Worm (Caenorhabditis elegans) whole organism, mixed stage, embryonic: ENCODE data around the gene perm-5.
A peak's percentile ranks its signal among the peaks of the same experiment; 100 is the strongest.

Experiments used
- M03D4.4 ChIP-seq: sonication (generic microtip); optimal IDR thresholded peaks from 2 replicates; lab custom pipeline; 2017; ENCODE audit warnings: mild to moderate bottlenecking, missing genetic modification characterization, missing compliant biosample characterization
- bed-3 ChIP-seq: fragments of 200-800 bp; sonication (Bioruptor generic); optimal IDR thresholded peaks from 3 replicates; lab custom pipeline; 2018; ENCODE audit warnings: mild to moderate bottlenecking, missing genetic modification characterization, moderate library complexity, missing compliant biosample characterization
- blmp-1 ChIP-seq: fragments of 150-350 bp; optimal IDR thresholded peaks from 2 replicates; lab custom pipeline; 2014; ENCODE audit warnings: missing biosample characterization, missing genetic modification characterization
- ceh-39 ChIP-seq: fragments of 150-350 bp; optimal IDR thresholded peaks from 2 replicates; lab custom pipeline; 2014; ENCODE audit warnings: missing biosample characterization, missing genetic modification characterization
- ceh-43 ChIP-seq: fragments of 200-800 bp; sonication (Bioruptor generic); optimal IDR thresholded peaks from 2 replicates; lab custom pipeline; 2018; ENCODE audit warnings: mild to moderate bottlenecking, missing genetic modification characterization, moderate library complexity, missing compliant biosample characterization
- ceh-83 ChIP-seq: fragments of 200-800 bp; sonication (Bioruptor generic); optimal IDR thresholded peaks from 2 replicates; lab custom pipeline; 2018; ENCODE audit warnings: mild to moderate bottlenecking, missing genetic modification characterization, missing compliant biosample characterization
- ces-1 ChIP-seq: fragments of 150-350 bp; optimal IDR thresholded peaks from 2 replicates; lab custom pipeline; 2014; ENCODE audit warnings: missing biosample characterization, missing genetic modification reagents, missing genetic modification characterization
- cnd-1 ChIP-seq: fragments of 200-800 bp; sonication (Bioruptor generic); optimal IDR thresholded peaks from 2 replicates; lab custom pipeline; 2018; ENCODE audit warnings: mild to moderate bottlenecking, missing genetic modification characterization, missing compliant biosample characterization
- drap-1 ChIP-seq: fragments of 200-800 bp; sonication (Bioruptor generic); optimal IDR thresholded peaks from 3 replicates; lab custom pipeline; 2018; ENCODE audit warnings: mild to moderate bottlenecking, missing genetic modification characterization, missing compliant biosample characterization
- elt-1 ChIP-seq: sonication (generic microtip); optimal IDR thresholded peaks from 2 replicates; lab custom pipeline; 2017; ENCODE audit warnings: missing genetic modification characterization, mild to moderate bottlenecking, missing compliant biosample characterization, antibody characterized with exemption, moderate library complexity, borderline replicate concordance; ENCODE audit not compliant: insufficient read depth
- elt-3 ChIP-seq: fragments of 150-350 bp; optimal IDR thresholded peaks from 2 replicates; lab custom pipeline; 2014; ENCODE audit warnings: missing biosample characterization, missing genetic modification characterization
- flh-1 ChIP-seq: fragments of 200-800 bp; sonication (Bioruptor generic); optimal IDR thresholded peaks from 2 replicates; lab custom pipeline; 2018; ENCODE audit warnings: mild to moderate bottlenecking, missing genetic modification characterization, moderate library complexity, missing compliant biosample characterization
- ham-2 ChIP-seq: fragments of 200-800 bp; sonication (Bioruptor generic); optimal IDR thresholded peaks from 2 replicates; lab custom pipeline; 2018; ENCODE audit warnings: mild to moderate bottlenecking, missing genetic modification characterization, missing compliant biosample characterization
- hlh-1 ChIP-seq: fragments of 150-350 bp; optimal IDR thresholded peaks from 2 replicates; lab custom pipeline; 2014; ENCODE audit warnings: missing biosample characterization, missing genetic modification reagents, missing genetic modification characterization
- lin-13 ChIP-seq: fragments of 150-350 bp; optimal IDR thresholded peaks from 2 replicates; lab custom pipeline; 2014; ENCODE audit warnings: missing biosample characterization, missing genetic modification characterization
- lin-32 ChIP-seq: fragments of 200-800 bp; sonication (Bioruptor generic); optimal IDR thresholded peaks from 2 replicates; lab custom pipeline; 2018; ENCODE audit warnings: mild to moderate bottlenecking, missing genetic modification characterization, missing compliant biosample characterization
- lsy-2 ChIP-seq: fragments of 150-350 bp; optimal IDR thresholded peaks from 2 replicates; lab custom pipeline; 2014; ENCODE audit warnings: missing biosample characterization, missing genetic modification characterization
- mab-5 ChIP-seq: fragments of 150-350 bp; optimal IDR thresholded peaks from 2 replicates; lab custom pipeline; 2014; ENCODE audit warnings: missing biosample characterization, missing genetic modification characterization
- mep-1 ChIP-seq: fragments of 150-350 bp; optimal IDR thresholded peaks from 2 replicates; lab custom pipeline; 2017; ENCODE audit warnings: missing biosample characterization, missing genetic modification reagents, missing genetic modification characterization, inconsistent platforms
- mls-2 ChIP-seq: sonication (generic microtip); optimal IDR thresholded peaks from 2 replicates; lab custom pipeline; 2016; ENCODE audit warnings: mild to moderate bottlenecking, missing genetic modification characterization, moderate library complexity, missing compliant biosample characterization
- nhr-12 ChIP-seq: fragments of 150-350 bp; optimal IDR thresholded peaks from 2 replicates; lab custom pipeline; 2014; ENCODE audit warnings: missing biosample characterization, missing genetic modification characterization
- nhr-2 ChIP-seq: fragments of 150-350 bp; optimal IDR thresholded peaks from 2 replicates; lab custom pipeline; 2014; ENCODE audit warnings: missing biosample characterization, missing genetic modification characterization
- nhr-237 ChIP-seq: fragments of 150-350 bp; optimal IDR thresholded peaks from 2 replicates; lab custom pipeline; 2014; ENCODE audit warnings: missing biosample characterization, missing genetic modification characterization
- nhr-28 ChIP-seq: fragments of 150-350 bp; optimal IDR thresholded peaks from 2 replicates; lab custom pipeline; 2014; ENCODE audit warnings: missing biosample characterization, missing genetic modification characterization
- nhr-76 ChIP-seq: sonication (generic microtip); optimal IDR thresholded peaks from 2 replicates; lab custom pipeline; 2017; ENCODE audit warnings: missing biosample characterization, missing genetic modification characterization
- pha-4 ChIP-seq: fragments of 150-350 bp; optimal IDR thresholded peaks from 2 replicates; lab custom pipeline; 2018; ENCODE audit warnings: missing biosample characterization, missing genetic modification reagents, missing genetic modification characterization
- sem-2 ChIP-seq: fragments of 200-800 bp; sonication (Bioruptor generic); optimal IDR thresholded peaks from 2 replicates; lab custom pipeline; 2018; ENCODE audit warnings: mild to moderate bottlenecking, missing genetic modification characterization, missing compliant biosample characterization
- sptf-1 ChIP-seq: sonication (generic microtip); optimal IDR thresholded peaks from 2 replicates; lab custom pipeline; 2017; ENCODE audit warnings: mild to moderate bottlenecking, missing genetic modification characterization, moderate library complexity, missing compliant biosample characterization
- unc-39 ChIP-seq: fragments of 150-350 bp; optimal IDR thresholded peaks from 2 replicates; lab custom pipeline; 2014; ENCODE audit warnings: missing biosample characterization, missing genetic modification characterization
- unc-62 ChIP-seq: fragments of 150-350 bp; optimal IDR thresholded peaks from 2 replicates; lab custom pipeline; 2014; ENCODE audit warnings: missing biosample characterization, missing genetic modification reagents, missing genetic modification characterization
- zip-8 ChIP-seq: fragments of 150-350 bp; optimal IDR thresholded peaks from 2 replicates; lab custom pipeline; 2014; ENCODE audit warnings: missing biosample characterization, missing genetic modification characterization
- ztf-11 ChIP-seq: fragments of 150-350 bp; optimal IDR thresholded peaks from 2 replicates; lab custom pipeline; 2014; ENCODE audit warnings: missing biosample characterization, missing genetic modification characterization

perm-5 gene

DNA sequence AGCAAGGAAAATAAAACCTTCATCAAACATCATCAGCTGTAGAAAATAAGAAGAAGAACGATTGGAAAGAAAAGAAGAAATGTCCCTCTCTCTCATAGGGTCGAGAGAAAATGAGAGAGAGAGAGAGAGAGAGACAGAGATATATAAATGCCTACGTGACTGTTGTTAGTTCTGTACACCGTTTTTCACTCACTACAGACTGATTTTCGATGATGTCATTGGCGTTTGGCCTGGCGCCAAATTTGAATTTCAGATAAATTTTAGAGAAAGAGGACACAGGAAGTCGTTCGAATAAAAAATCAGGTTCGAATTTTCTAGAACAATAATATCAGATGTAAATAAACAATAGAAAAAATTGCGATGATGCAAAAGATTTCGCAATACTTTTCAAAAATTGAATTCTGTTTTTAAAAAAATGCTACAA, 47.3 kb downstream of the perm-5 start:
- TF ChIP-seq unc-39 (tag; lab: Kevin White, UChicago) (no peak), nhr-28 (tag; lab: Kevin White, UChicago) (peak; percentile 67), nhr-237 (tag; lab: Kevin White, UChicago) (peak; percentile 86), unc-62 (GFP tag; lab: Kevin White, UChicago) (peak; percentile 47), elt-3 (tag; lab: Kevin White, UChicago) (peak; percentile 16), ceh-83 (GFP tag; lab: Kevin White, UChicago) (no peak)

DNA sequence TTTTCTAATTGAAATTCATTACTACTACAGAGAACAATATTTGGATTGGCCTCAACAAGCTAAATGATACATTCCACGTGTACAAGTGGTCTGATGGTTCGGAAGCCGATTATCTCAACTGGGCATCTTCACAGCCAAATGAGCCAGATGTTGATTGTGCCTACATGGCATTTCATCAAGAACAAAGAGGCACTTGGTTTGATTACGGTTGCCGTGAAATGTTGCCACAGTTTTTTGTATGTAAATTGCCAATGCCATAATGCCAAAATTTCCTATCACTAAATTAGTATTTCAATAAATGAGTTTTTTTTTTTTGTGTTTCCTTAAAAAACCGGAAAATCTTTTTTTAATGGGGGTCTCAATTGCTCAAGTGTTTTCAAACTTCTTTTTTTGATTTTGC, 48.6 kb downstream of the perm-5 start:
- TF ChIP-seq lin-32 (GFP tag; lab: Kevin White, UChicago) (no peak), nhr-237 (tag; lab: Kevin White, UChicago) (no peak), ztf-11 (tag; lab: Kevin White, UChicago) (no peak), drap-1 (no peak), cnd-1 (tag; lab: Kevin White, UChicago) (no peak), zip-8 (tag; lab: Kevin White, UChicago) (no peak), ceh-43 (GFP tag; lab: Kevin White, UChicago) (no peak), nhr-76 (tag; lab: Kevin White, UChicago) (no peak)

DNA sequence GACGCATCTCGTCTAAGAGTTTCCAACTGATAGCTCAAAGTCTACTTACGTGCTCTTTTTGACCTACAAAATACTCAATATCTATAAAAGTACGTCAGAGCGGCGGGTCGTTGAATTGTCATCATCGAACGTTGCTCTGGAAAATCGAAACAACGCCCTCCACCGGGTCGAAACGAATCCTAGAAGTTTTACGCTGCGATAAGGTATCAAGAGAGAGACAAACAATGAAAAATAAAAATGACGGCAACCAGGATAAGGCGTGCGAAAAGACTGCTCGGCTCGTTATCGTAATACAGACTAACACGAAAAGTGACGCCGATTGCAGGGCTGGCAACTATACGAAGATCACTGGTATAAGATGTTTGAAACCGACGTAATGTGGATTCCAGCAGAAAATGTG, 49.1 kb downstream of the perm-5 start:
- TF ChIP-seq mab-5 (tag; lab: Kevin White, UChicago) (no peak), bed-3 (GFP tag; lab: Kevin White, UChicago) (no peak), elt-3 (tag; lab: Kevin White, UChicago) (no peak), ceh-39 (tag; lab: Kevin White, UChicago) (no peak), ces-1 (GFP tag; lab: Kevin White, UChicago) (no peak), hlh-1 (tag; lab: Kevin White, UChicago) (no peak), mls-2 (tag; lab: Kevin White, UChicago) (no peak), blmp-1 (tag; lab: Kevin White, UChicago) (no peak), ceh-83 (GFP tag; lab: Kevin White, UChicago) (no peak), nhr-76 (tag; lab: Kevin White, UChicago) (no peak), nhr-12 (tag; lab: Kevin White, UChicago) (no peak), sptf-1 (tag; lab: Kevin White, UChicago) (no peak), nhr-28 (tag; lab: Kevin White, UChicago) (no peak), nhr-2 (tag; lab: Kevin White, UChicago) (no peak)

DNA sequence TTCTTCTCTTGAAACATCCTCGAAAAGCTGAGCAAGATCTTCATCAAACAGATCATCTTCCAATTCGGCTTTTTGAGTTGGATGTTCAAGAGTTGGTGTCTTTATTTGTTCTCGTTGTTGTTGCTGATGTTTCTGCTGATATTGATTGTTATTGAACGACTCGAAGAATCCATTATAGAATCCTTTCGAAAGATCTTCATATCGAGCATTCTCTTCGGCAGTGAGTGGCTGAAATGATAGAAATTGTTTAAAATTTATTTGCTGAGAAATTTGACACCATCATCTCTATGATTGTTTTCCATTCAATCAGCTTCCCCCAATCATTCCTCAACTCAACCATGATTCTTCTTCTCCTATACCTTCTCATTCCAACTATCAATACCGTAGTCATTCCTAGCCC, 49.6 kb downstream of the perm-5 start, which contains the start of gene clec-178:
TSS of gene clec-178 (plus strand) at position 301 of the 400 bp plus-strand sequence.
- TF ChIP-seq ceh-39 (tag; lab: Kevin White, UChicago) (no peak), ham-2 (GFP tag; lab: Kevin White, UChicago) (no peak), unc-62 (GFP tag; lab: Kevin White, UChicago) (no peak), ceh-43 (GFP tag; lab: Kevin White, UChicago) (no peak), sem-2 (GFP tag; lab: Kevin White, UChicago) (no peak), sptf-1 (tag; lab: Kevin White, UChicago) (no peak), nhr-2 (tag; lab: Kevin White, UChicago) (no peak), drap-1 (no peak), mab-5 (tag; lab: Kevin White, UChicago) (no peak), lsy-2 (no peak), zip-8 (tag; lab: Kevin White, UChicago) (no peak), ztf-11 (tag; lab: Kevin White, UChicago) (no peak), mep-1 (tag; lab: Kevin White, UChicago) (no peak), blmp-1 (tag; lab: Kevin White, UChicago) (no peak), pha-4 (tag; lab: Kevin White, UChicago) (no peak), lin-13 (tag; lab: Kevin White, UChicago) (no peak), flh-1 (GFP tag; lab: Kevin White, UChicago) (no peak), M03D4.4 (no peak), elt-1 (no peak), unc-39 (tag; lab: Kevin White, UChicago) (no peak)
